Fruit fly (Drosophila melanogaster): ENCODE results near the gene Vps16B.

Vps16B gene

DNA sequence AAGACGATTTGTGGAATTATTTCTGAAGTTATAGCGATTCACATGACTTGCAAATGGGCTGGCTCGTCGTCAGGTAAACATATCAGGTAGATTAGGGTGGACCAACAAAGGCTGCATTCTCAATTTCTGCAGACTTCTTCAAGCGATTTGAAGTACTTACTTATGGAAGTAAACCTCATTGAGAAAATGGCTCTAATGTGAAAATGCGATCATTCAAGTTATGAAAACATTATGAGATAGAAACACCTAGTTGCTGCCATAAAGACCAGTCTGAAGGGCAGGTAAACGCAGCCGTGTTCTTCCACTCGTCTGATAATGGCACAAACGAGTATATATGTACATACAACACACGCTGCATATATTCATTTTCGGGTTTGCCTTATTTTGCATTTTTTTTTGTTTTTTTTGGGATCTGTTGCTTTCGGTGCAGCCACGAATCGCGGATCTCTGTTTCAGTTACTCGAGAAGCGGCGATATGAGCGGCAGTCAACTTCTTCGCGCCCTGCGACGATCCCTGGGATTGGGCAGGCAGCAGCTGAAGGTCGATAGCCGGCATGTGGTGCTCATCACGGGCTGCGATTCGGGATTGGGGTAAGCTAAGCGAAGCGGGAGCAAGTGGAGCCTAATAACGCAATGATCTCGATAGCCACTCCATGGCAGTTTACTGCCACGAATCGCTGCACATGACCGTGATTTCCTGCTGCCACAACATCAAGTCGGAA, 21.9 kb downstream of the Vps16B start, which contains the start of gene sro:
Gene sro (plus strand): TSS at position 437 of the 722 bp plus-strand sequence.
- no peak for TF ChIP-seq GATAd (GFP tag; optimal IDR thresholded peaks at IDR 0.05)
- no peak for TF ChIP-seq Dfd (GFP tag; optimal IDR thresholded peaks at IDR 0.05)
- no peak for TF ChIP-seq dmrt93B (GFP tag; optimal IDR thresholded peaks at IDR 0.05)
- TF ChIP-seq CG32264 (GFP tag; optimal IDR thresholded peaks at IDR 0.05): no peak
- peak; percentile 11 for TF ChIP-seq ey (GFP tag; optimal IDR thresholded peaks at IDR 0.05)
- TF ChIP-seq sage (GFP tag; optimal IDR thresholded peaks at IDR 0.05): peak; percentile 7
- no peak for TF ChIP-seq dsf (GFP tag; optimal IDR thresholded peaks at IDR 0.05; ENCODE audit: borderline replicate concordance)
- no peak for TF ChIP-seq Rel (GFP tag; optimal IDR thresholded peaks at IDR 0.05)
- peak; percentile 9 for TF ChIP-seq Rel (tag; optimal IDR thresholded peaks at IDR 0.05)
- TF ChIP-seq br (GFP tag; optimal IDR thresholded peaks at IDR 0.05): no peak
- TF ChIP-seq Dif (GFP tag; optimal IDR thresholded peaks at IDR 0.05; ENCODE audit: partially characterized antibody): no peak
- TF ChIP-seq HLH106 (tag; optimal IDR thresholded peaks at IDR 0.05): peak; percentile 10
- peak in 1 of 2 experiments; percentile 45 for TF ChIP-seq foxo (GFP tag; optimal IDR thresholded peaks at IDR 0.05)
- peak; percentile 27 for TF ChIP-seq h (GFP tag; optimal IDR thresholded peaks at IDR 0.05)
- TF ChIP-seq fru (GFP tag; optimal IDR thresholded peaks at IDR 0.05): peak; percentile 61
- no peak for TF ChIP-seq Mio (GFP tag; optimal IDR thresholded peaks at IDR 0.05)
- TF ChIP-seq rgr (GFP tag; optimal IDR thresholded peaks at IDR 0.05): peak; percentile 45
- TF ChIP-seq Hnf4 (GFP tag; optimal IDR thresholded peaks at IDR 0.05): peak; percentile 31
- no peak for TF ChIP-seq Myc (optimal IDR thresholded peaks at IDR 0.05)
- TF ChIP-seq tai (GFP tag; optimal IDR thresholded peaks at IDR 0.05): no peak
- TF ChIP-seq CrebA (GFP tag; optimal IDR thresholded peaks at IDR 0.05; ENCODE audit: borderline replicate concordance): no peak
- no peak for TF ChIP-seq Hr78 (GFP tag; optimal IDR thresholded peaks at IDR 0.05)
- peak; percentile 9 for TF ChIP-seq woc (GFP tag; optimal IDR thresholded peaks at IDR 0.05)
- TF ChIP-seq OdsH (GFP tag; optimal IDR thresholded peaks at IDR 0.05): peak; percentile 5
- TF ChIP-seq psq (GFP tag; optimal IDR thresholded peaks at IDR 0.05): peak; percentile 10

DNA sequence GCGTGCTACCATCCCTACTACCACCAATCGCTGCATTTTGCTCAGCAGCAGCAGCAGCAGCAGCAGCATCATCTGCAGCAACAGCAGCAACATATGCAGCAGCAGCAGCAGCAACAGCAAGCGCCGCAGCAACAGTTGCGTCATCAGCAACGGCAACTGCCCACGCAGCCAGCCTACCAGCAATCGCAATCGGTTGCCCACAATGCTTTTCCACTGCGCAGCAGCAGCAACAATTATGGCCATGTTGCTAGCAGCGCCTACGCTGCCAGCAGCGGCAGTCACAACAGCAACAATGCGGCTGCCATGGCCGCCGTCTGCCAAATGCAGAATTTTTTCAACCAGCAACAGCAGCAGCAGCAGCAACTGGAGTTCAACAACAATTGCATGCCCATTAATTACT, 26.1 kb downstream of the Vps16B start:
- TF ChIP-seq usp (GFP tag; optimal IDR thresholded peaks at IDR 0.05): no peak
- no peak for TF ChIP-seq tai (GFP tag; optimal IDR thresholded peaks at IDR 0.05)
- no peak for TF ChIP-seq Hr83 (GFP tag; optimal IDR thresholded peaks at IDR 0.05; ENCODE audit: poor library complexity, severe bottlenecking)
- no peak for TF ChIP-seq rgr (GFP tag; optimal IDR thresholded peaks at IDR 0.05)
- TF ChIP-seq Hnf4 (GFP tag; optimal IDR thresholded peaks at IDR 0.05): no peak
- TF ChIP-seq h (GFP tag; optimal IDR thresholded peaks at IDR 0.05): no peak
- TF ChIP-seq Rel (GFP tag; optimal IDR thresholded peaks at IDR 0.05): no peak
- no peak for TF ChIP-seq Rel (tag; optimal IDR thresholded peaks at IDR 0.05)
- TF ChIP-seq OdsH (GFP tag; optimal IDR thresholded peaks at IDR 0.05): no peak
- no peak for TF ChIP-seq psq (GFP tag; optimal IDR thresholded peaks at IDR 0.05)
- no peak for TF ChIP-seq pan (optimal IDR thresholded peaks at IDR 0.05)
- TF ChIP-seq sv (GFP tag; optimal IDR thresholded peaks at IDR 0.05): no peak
- TF ChIP-seq GATAd (GFP tag; optimal IDR thresholded peaks at IDR 0.05): no peak
- TF ChIP-seq dl (GFP tag; optimal IDR thresholded peaks at IDR 0.05; ENCODE audit: insufficient read depth in 1 of 2, partially characterized antibody in 2 of 2): no peak
- no peak for TF ChIP-seq Hr78 (GFP tag; optimal IDR thresholded peaks at IDR 0.05)
- no peak for TF ChIP-seq CG32264 (GFP tag; optimal IDR thresholded peaks at IDR 0.05)
- TF ChIP-seq Dif (GFP tag; optimal IDR thresholded peaks at IDR 0.05; ENCODE audit: partially characterized antibody): no peak
- TF ChIP-seq jim (GFP tag; optimal IDR thresholded peaks at IDR 0.05): no peak
- TF ChIP-seq lola (GFP tag; optimal IDR thresholded peaks at IDR 0.05): no peak
- TF ChIP-seq fru (GFP tag; optimal IDR thresholded peaks at IDR 0.05): no peak
- no peak for TF ChIP-seq CG9705 (GFP tag; optimal IDR thresholded peaks at IDR 0.05)

DNA sequence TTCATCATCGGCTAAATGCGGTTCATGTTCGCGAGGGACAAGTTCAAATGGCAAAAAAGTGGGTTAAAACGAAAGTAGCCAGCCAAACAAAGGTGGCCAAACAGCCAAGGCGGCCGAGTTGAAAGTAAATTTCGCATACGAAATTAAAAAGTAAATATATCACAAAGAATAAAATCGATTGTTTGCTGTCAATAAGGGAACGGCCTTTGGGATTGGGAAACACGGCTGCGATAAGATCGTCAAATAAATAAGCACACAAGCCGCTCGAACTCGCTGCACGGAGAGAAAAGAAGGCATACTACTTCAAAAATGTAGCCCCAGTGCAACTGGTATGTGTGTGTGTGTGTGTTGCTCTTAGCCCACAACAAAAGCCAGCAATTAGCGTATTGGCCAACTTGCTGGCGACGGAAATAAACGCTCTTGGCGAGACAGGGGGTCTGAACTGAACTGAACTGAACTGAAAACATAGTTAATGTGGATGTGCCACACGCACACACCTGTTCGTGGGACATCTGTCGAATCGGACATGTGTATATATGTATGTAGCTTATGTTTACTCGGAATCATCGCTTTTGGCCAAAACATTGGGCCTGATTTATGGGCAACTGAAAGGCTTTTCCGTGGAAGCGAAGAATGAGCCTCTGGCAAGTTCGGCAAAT, 28.2 kb downstream of the Vps16B start:
- peak; percentile 54 for TF ChIP-seq br (GFP tag; optimal IDR thresholded peaks at IDR 0.05)
- peak; percentile 23 for TF ChIP-seq OdsH (GFP tag; optimal IDR thresholded peaks at IDR 0.05)
- peak; percentile 1 for TF ChIP-seq CG32264 (GFP tag; optimal IDR thresholded peaks at IDR 0.05)
- no peak for TF ChIP-seq N (GFP tag; optimal IDR thresholded peaks at IDR 0.05)
- TF ChIP-seq foxo (GFP tag; optimal IDR thresholded peaks at IDR 0.05): peak in 1 of 2 experiments; percentile 44
- peak; percentile 38 for TF ChIP-seq rgr (GFP tag; optimal IDR thresholded peaks at IDR 0.05)
- TF ChIP-seq sage (GFP tag; optimal IDR thresholded peaks at IDR 0.05): peak; percentile 14
- no peak for TF ChIP-seq Rel (GFP tag; optimal IDR thresholded peaks at IDR 0.05)
- peak; percentile 26 for TF ChIP-seq Rel (tag; optimal IDR thresholded peaks at IDR 0.05)
- peak; percentile 50 for TF ChIP-seq Hr83 (GFP tag; optimal IDR thresholded peaks at IDR 0.05; ENCODE audit: poor library complexity, severe bottlenecking)
- peak; percentile 16 for TF ChIP-seq h (GFP tag; optimal IDR thresholded peaks at IDR 0.05)
- peak; percentile 9 for TF ChIP-seq Hnf4 (GFP tag; optimal IDR thresholded peaks at IDR 0.05)
- TF ChIP-seq fru (GFP tag; optimal IDR thresholded peaks at IDR 0.05): peak; percentile 21
- TF ChIP-seq dmrt93B (GFP tag; optimal IDR thresholded peaks at IDR 0.05): peak; percentile 3
- TF ChIP-seq psq (GFP tag; optimal IDR thresholded peaks at IDR 0.05): peak; percentile 36
- TF ChIP-seq Mio (GFP tag; optimal IDR thresholded peaks at IDR 0.05): no peak
- no peak for TF ChIP-seq Dif (GFP tag; optimal IDR thresholded peaks at IDR 0.05; ENCODE audit: partially characterized antibody)
